Worm (Caenorhabditis elegans): ENCODE data around the gene kdin-1.
"Not testable (repeated sequence)": the region's sequence is repeated elsewhere in the genome, so short reads cannot be mapped to it uniquely, and the experiment has no call there.

DNA sequence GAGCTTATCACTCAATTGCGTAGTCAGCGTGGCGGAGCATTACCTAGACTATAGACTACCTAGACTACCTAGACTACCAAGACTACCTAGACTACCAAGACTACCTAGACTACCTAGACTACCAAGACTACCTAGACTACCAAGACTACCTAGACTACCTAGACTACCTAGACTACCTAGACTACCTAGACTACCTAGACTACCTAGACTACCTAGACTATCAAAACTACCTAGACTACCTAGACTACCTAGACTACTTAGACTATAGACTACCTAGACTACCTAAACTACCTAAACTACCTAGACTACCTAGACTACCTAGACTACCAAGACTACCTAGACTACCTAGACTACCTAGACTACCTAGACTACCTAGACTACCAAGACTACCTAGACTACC, 32.4 kb downstream of the kdin-1 start:
- TF ChIP-seq sdz-12 (GFP tag; optimal IDR thresholded peaks at IDR 0.05); ZK546.5 (tag; optimal IDR thresholded peaks at IDR 0.05); daf-19 (GFP tag; conservative IDR thresholded peaks at IDR 0.05); duxl-1 (tag; optimal IDR thresholded peaks at IDR 0.05; ENCODE audit: poor library complexity); lsy-2 (tag; optimal IDR thresholded peaks at IDR 0.05); aha-1 (tag); ceh-82 (tag; optimal IDR thresholded peaks at IDR 0.05); dve-1 (tag; optimal IDR thresholded peaks at IDR 0.05; ENCODE audit: insufficient read depth); ztf-11 (tag; optimal IDR thresholded peaks at IDR 0.05); snpc-1.2 (GFP tag; IDR thresholded peaks at IDR 0.05): not testable (repeated sequence)
